Fruit fly (Drosophila melanogaster) S2 (cell line): ENCODE results near the gene CG3513.

ENCODE experiments used
- CG8478 ChIP-seq: fragments of >200 bp; optimal IDR thresholded peaks from 2 replicates; lab custom pipeline; 2018
- CTCF ChIP-seq, 2 experiments: fragments of >200 bp; optimal IDR thresholded peaks; 2 replicates each; lab custom pipeline; 2018

dm6 chr2L:3730182-3730975 is 37.4 kb upstream of the CG3513 start, which contains the start of gene CG10019:
- TF ChIP-seq CG8478 (no peak), CTCF (optimal IDR thresholded peaks at IDR 0.05; lab: Kevin White, UChicago) (no peak)
